Worm (Caenorhabditis elegans): ENCODE results near the gene znfx-1.

Gene znfx-1

DNA sequence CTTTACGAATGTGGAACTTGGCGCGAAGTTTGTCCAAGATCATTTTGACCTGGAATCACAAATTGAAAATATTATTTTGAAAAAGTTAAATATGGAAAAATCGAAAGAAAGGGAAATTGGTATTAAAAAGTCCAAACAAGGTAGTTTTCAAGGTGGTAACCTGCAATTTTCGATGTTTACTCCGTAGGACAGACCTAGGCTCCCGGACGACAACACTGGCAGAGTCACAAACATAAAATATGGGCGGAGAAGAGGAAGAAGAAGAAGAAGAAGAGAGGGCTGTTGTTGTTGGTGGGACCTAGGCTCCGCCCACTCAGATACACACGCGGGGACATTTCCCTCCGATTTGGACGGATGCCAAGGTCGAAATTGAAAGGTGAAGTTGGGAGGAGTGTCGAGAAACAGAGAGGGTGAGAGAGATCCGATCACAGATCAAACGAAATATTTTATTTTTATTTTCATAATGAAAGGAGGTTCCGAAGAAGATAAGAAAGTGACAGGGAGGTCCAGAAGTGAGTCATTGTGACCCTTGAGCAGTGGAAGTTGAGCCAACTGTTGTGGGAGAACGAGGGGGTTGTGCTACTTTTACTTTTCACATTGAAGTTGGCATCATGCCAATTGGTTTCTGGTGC is 48.6 kb downstream of the znfx-1 start, which contains the start of gene aqp-2:
Gene aqp-2, minus strand, starts transcription at position 51 of the 632 bp plus-strand sequence.
- no peak for TF ChIP-seq ets-4 (GFP tag; optimal IDR thresholded peaks at IDR 0.05)
- TF ChIP-seq zfh-2 (GFP tag; conservative IDR thresholded peaks at IDR 0.05): 0 out of 2 replicates have a peak, but pooled peaks have one; percentile 28

DNA sequence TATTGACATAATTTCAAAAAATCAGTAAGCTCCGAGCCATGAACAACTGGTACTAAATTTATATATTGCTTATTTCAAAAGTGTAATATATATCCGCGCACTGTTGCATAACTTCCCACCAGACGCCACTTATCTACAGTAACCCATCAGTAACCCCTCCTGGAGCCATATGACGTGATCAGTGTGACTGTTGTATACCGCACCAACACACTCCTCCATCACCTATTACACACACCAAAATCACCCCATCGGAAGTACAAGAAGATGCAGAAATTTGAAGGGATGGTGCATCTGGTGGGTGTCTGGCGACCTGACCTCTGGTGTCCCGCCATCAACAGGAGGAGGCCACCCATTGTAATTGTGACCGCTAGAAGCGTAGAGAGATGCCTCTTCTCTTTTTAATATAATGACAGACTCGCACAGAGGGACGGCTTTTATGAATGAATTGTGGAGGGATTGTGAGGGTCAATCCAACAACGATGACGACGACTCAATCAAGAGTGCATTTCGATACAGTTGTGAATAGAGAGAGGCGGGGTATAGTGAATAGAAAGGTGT is 49.5 kb downstream of the znfx-1 start:
- TF ChIP-seq F57A8.1 (GFP tag; optimal IDR thresholded peaks at IDR 0.05) (no peak), zfh-2 (GFP tag; conservative IDR thresholded peaks at IDR 0.05) (0 out of 2 replicates have a peak, but pooled peaks have one; percentile 9)

DNA sequence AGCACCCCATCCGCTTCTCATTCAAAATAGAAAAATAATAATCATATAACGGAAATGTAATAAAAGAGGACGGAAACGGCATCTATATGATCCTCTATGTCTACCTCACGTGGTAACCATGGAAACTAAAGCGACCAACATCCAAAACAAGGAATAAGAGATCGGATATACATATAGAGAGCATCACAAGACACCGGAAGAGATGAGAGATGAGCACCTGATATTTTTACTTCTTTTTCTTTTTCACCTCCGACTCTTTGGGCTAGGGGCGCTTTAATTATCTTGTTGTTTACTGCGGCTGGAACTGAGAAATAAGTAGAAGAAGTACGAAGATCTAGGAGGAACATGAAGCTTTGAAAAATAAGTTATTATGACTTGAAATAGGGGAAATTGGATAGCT is 50.3 kb downstream of the znfx-1 start:
- TF ChIP-seq xnd-1 (tag; optimal IDR thresholded peaks at IDR 0.05) (no peak), let-526 (GFP tag; IDR thresholded peaks at IDR 0.05) (no peak), F57C9.4 (tag; optimal IDR thresholded peaks at IDR 0.05) (no peak), F49E8.2 (tag; optimal IDR thresholded peaks at IDR 0.05; ENCODE audit: insufficient read depth) (no peak), bed-1 (GFP tag; IDR thresholded peaks at IDR 0.05) (no peak), ztf-6 (GFP tag; IDR thresholded peaks at IDR 0.05) (no peak), let-607 (tag; optimal IDR thresholded peaks at IDR 0.05) (no peak), ceh-91 (GFP tag; IDR thresholded peaks at IDR 0.05) (no peak), mcd-1 (GFP tag; IDR thresholded peaks at IDR 0.05) (no peak)

DNA sequence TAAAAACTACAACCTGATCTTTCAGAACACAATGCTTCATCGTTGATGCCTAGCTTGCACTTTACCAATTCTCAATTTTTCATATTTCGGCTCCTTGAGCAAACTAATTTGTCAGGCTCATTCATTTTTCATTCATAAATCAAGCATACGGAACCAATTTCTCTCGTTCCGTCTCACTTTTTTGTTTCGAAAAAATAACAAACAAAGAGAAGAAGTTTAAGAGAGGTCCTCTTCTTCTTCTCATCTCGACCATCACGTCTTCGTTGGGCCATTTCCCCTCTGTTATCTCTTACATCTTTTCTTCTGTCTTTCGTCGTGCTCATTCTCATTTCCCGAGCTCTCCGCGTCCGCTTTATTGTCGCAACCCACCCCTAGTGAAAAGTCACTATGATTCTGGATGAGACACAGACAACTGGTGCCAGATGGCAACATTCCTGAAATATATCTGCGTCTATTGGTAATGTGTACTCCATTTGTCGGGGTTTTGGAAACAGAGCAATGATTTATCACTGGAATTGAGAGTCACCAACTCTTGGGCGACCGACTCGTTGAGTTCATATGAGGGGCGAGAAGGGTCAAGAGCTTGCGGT is 51.3 kb downstream of the znfx-1 start:
- TF ChIP-seq ceh-91 (GFP tag; IDR thresholded peaks at IDR 0.05): no peak
- no peak for TF ChIP-seq rec-8 (tag; optimal IDR thresholded peaks at IDR 0.05)
- no peak for TF ChIP-seq B0261.1 (tag; optimal IDR thresholded peaks at IDR 0.05)
- no peak for TF ChIP-seq lin-26 (GFP tag; IDR thresholded peaks at IDR 0.05)
- no peak for TF ChIP-seq Y53G8AR.9 (GFP tag; conservative IDR thresholded peaks at IDR 0.05)
- TF ChIP-seq zfh-2 (GFP tag; conservative IDR thresholded peaks at IDR 0.05): no peak
- TF ChIP-seq F33H1.4 (GFP tag; IDR thresholded peaks at IDR 0.05): no peak
- no peak for TF ChIP-seq repo-1 (tag; optimal IDR thresholded peaks at IDR 0.05)
- TF ChIP-seq ztf-25 (GFP tag; IDR thresholded peaks at IDR 0.05): no peak
- TF ChIP-seq F23B12.7 (tag; optimal IDR thresholded peaks at IDR 0.05; ENCODE audit: insufficient read depth): no peak
- TF ChIP-seq pbrm-1 (GFP tag; IDR thresholded peaks at IDR 0.05): no peak
- TF ChIP-seq let-526 (GFP tag; IDR thresholded peaks at IDR 0.05): no peak
- TF ChIP-seq ekl-4 (GFP tag; IDR thresholded peaks at IDR 0.05): no peak
- no peak for TF ChIP-seq athp-1 (tag; optimal IDR thresholded peaks at IDR 0.05)
- no peak for TF ChIP-seq F52B5.7 (tag; optimal IDR thresholded peaks at IDR 0.05)
- TF ChIP-seq lin-54 (GFP tag; optimal IDR thresholded peaks at IDR 0.05): no peak
- TF ChIP-seq F37B4.10 (GFP tag; IDR thresholded peaks at IDR 0.05): no peak
- no peak for TF ChIP-seq nfya-2 (GFP tag; IDR thresholded peaks at IDR 0.05)

DNA sequence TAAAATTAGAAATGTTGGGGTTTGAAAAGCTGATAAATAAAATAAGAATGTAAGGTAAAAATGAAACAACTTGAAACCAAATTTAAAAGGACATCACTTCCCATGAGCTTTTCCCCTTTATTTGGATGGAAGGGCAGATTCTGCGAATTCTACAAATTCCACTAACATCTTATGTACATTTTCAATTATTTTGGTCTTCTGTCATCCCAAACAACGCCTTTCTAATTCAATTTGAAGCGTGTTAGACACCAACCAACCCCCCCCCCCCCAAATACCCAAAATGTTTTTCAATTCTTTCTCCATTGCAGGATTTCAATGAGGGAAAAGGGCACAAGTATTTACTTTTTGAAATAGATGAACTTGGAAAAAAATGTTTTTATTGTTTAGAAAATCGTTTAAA is 52.2 kb downstream of the znfx-1 start:
- TF ChIP-seq hmg-1.2 (GFP tag; IDR thresholded peaks at IDR 0.05) (no peak), ama-1 (optimal IDR thresholded peaks at IDR 0.05) (no peak), ama-1 (GFP tag; optimal IDR thresholded peaks at IDR 0.05) (no peak), dpl-1 (GFP tag; optimal IDR thresholded peaks at IDR 0.05) (no peak), Y67H2A.10 (GFP tag; conservative IDR thresholded peaks at IDR 0.05) (no peak), C06A6.2 (GFP tag; conservative IDR thresholded peaks at IDR 0.05) (no peak), B0035.1 (tag; optimal IDR thresholded peaks at IDR 0.05) (no peak), nfya-2 (GFP tag; IDR thresholded peaks at IDR 0.05) (no peak), Y79H2A.3 (GFP tag; conservative IDR thresholded peaks at IDR 0.05) (no peak), egl-18 (GFP tag; IDR thresholded peaks at IDR 0.05) (no peak), tbx-9 (tag; optimal IDR thresholded peaks at IDR 0.05; ENCODE audit: borderline replicate concordance) (no peak), unc-130 (GFP tag; optimal IDR thresholded peaks at IDR 0.05) (no peak), ztf-28 (GFP tag; IDR thresholded peaks at IDR 0.05) (no peak), mxl-1 (tag; optimal IDR thresholded peaks at IDR 0.05) (no peak)

All from whole organism, young adult.